Worm (Caenorhabditis elegans) whole organism, early embryonic: ENCODE data around the gene Y45F10C.6.

Experiments
- aly-1 ChIP-seq: sonication (generic microtip); optimal IDR thresholded peaks from 2 replicates; lab custom pipeline; 2016; ENCODE audit warnings: missing genetic modification characterization, missing compliant biosample characterization
- ama-1 ChIP-seq: fragments of 150-350 bp; optimal IDR thresholded peaks from 2 replicates; lab custom pipeline; 2014
- flt-1 ChIP-seq: fragments of 200-800 bp; sonication (Bioruptor generic); IDR thresholded peaks from 2 replicates; pipeline ENCODE4 v1.3.6; 2022; ENCODE audit warnings: missing genetic modification characterization, missing compliant biosample characterization
- pes-1 ChIP-seq: fragments of 200-800 bp; sonication (Bioruptor generic); IDR thresholded peaks from 2 replicates; pipeline ENCODE4 v1.3.6; 2022; ENCODE audit warnings: missing genetic modification reagents, missing genetic modification characterization, missing compliant biosample characterization
- scrt-1 ChIP-seq: fragments of 200-800 bp; sonication (Bioruptor generic); IDR thresholded peaks from 2 replicates; pipeline ENCODE4 v1.3.6; 2022; ENCODE audit warnings: missing genetic modification characterization, missing compliant biosample characterization
- tbx-11 ChIP-seq: fragments of 200-800 bp; sonication (Bioruptor generic); IDR thresholded peaks from 2 replicates; pipeline ENCODE4 v1.3.6; 2022; ENCODE audit warnings: missing genetic modification characterization, missing compliant biosample characterization
- tbx-37 ChIP-seq: fragments of 200-800 bp; sonication (Bioruptor generic); conservative IDR thresholded peaks from 2 replicates; pipeline ENCODE4 v1.3.6; 2022; ENCODE audit warnings: missing genetic modification reagents, missing genetic modification characterization, missing compliant biosample characterization

DNA sequence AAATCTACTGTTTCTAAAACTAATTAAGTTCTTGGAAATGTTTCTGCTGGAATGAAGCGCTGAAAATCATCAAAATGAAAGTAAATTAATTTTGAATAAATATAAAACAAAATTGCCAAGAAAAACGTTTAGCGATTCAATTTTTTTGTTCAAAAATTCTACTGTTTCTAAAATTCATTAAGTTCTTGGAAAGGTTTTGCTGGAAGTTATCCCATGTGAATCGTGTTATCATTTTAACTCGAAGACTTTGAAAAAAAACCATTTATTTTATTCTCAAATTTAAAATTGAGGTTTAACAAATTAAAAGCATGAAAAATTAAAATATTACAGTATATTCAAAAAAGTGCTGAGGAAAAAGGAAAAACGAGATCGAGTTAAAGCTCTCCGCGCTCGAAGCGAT, 32.7 kb downstream of the Y45F10C.6 start:
- TF ChIP-seq aly-1 (tag; lab: Kevin White, UChicago): no peak
- TF ChIP-seq tbx-11 (GFP tag; lab: Robert Waterston, UW): no peak
- no peak for TF ChIP-seq scrt-1
- no peak for TF ChIP-seq tbx-37 (GFP tag; lab: Robert Waterston, UW)
- no peak for TF ChIP-seq ama-1 (lab: Kevin White, UChicago)
- no peak for TF ChIP-seq flt-1 (GFP tag; lab: Robert Waterston, UW)
- no peak for TF ChIP-seq pes-1 (GFP tag; lab: Robert Waterston, UW)
